Worm (Caenorhabditis elegans): Measurements from ENCODE around the gene oig-4.
A peak's percentile ranks its signal among the peaks of the same experiment; 100 is the strongest.

ce11 chrII:7642016-7642653 lies 28.8 kb downstream of the oig-4 start:
- no peak for TF ChIP-seq dao-5 (tag; optimal IDR thresholded peaks at IDR 0.05)
- TF ChIP-seq him-1 (tag; optimal IDR thresholded peaks at IDR 0.05), result peak; percentile 81
- no peak for TF ChIP-seq W03F9.2 (tag; optimal IDR thresholded peaks at IDR 0.05)

Measured in whole organism, L4/young adult.